Worm (Caenorhabditis elegans): ENCODE results near the gene F32D8.15.

Gene F32D8.15

DNA sequence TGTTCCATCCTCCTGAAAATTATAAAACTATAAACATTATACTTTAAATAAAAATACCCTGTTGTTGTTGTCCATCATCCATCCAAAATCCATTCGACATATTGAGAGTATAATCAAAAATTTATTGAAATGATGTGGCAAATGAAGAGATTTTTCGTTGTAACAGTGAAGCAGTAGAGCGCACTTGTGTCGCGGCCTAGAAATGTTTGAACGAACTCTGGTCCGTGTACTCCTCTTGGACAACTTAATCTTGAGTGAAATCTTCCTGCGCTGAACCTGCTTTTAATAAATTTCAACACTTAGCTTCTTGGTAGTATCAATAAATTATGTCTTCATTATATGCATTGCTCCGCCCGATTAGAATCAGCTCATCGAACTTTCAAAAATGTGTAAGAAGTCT is 9.2 kb upstream of the F32D8.15 start, which contains the start of the genes F32D8.14 and F32D8.5 (continued):
- TF ChIP-seq F44E2.7 (GFP tag; IDR thresholded peaks at IDR 0.05), result no peak
- no peak for TF ChIP-seq ama-1 (optimal IDR thresholded peaks at IDR 0.05)
- TF ChIP-seq lin-13 (GFP tag; optimal IDR thresholded peaks at IDR 0.05), result peak; percentile 79
- TF ChIP-seq rbr-2 (tag; optimal IDR thresholded peaks at IDR 0.05), result peak; percentile 54
- 0 out of 2 replicates have a peak, but pooled peaks have one; percentile 28 for TF ChIP-seq arid-1 (GFP tag; conservative IDR thresholded peaks at IDR 0.05)

- no peak for TF ChIP-seq hmg-1.1 (GFP tag; IDR thresholded peaks at IDR 0.05)
- TF ChIP-seq nhr-28 (tag; optimal IDR thresholded peaks at IDR 0.05), result no peak
- no peak for TF ChIP-seq lin-1 (GFP tag; IDR thresholded peaks at IDR 0.05)
- peak; percentile 45 for TF ChIP-seq T26A8.4 (GFP tag; IDR thresholded peaks at IDR 0.05)
- TF ChIP-seq zip-2 (tag; optimal IDR thresholded peaks at IDR 0.05), result no peak
- peak; percentile 52 for TF ChIP-seq ama-1 (optimal IDR thresholded peaks at IDR 0.05)
- TF ChIP-seq lin-38 (GFP tag; IDR thresholded peaks at IDR 0.05), result peak; percentile 28; the same call in 1 of the 2 replicates
- no peak for TF ChIP-seq hlh-30 (tag; optimal IDR thresholded peaks at IDR 0.05; ENCODE audit: insufficient read depth)
- TF ChIP-seq nhr-42 (GFP tag; IDR thresholded peaks at IDR 0.05), result 0 out of 2 replicates have a peak, but pooled peaks have one; percentile 6
- no peak for TF ChIP-seq lin-13 (GFP tag; optimal IDR thresholded peaks at IDR 0.05)
- no peak for TF ChIP-seq saeg-2 (GFP tag; IDR thresholded peaks at IDR 0.05)
- no peak for TF ChIP-seq nhr-10 (tag; optimal IDR thresholded peaks at IDR 0.05)
- no peak for TF ChIP-seq daf-8 (GFP tag; IDR thresholded peaks at IDR 0.05)
- TF ChIP-seq daf-16 (GFP tag; optimal IDR thresholded peaks at IDR 0.05), result no peak
- peak; percentile 13 for TF ChIP-seq daf-16 (tag; optimal IDR thresholded peaks at IDR 0.05)
- TF ChIP-seq dmd-9 (GFP tag; IDR thresholded peaks at IDR 0.05), result no peak
- TF ChIP-seq lsy-2 (tag; optimal IDR thresholded peaks at IDR 0.05), result peak in 1 of 2 experiments; percentile 31
- TF ChIP-seq aha-1 (tag), result peak; percentile 58
Measured at ce11 chrV:10896295-10896694, 7.6 kb upstream of the F32D8.15 start, which contains the start of gene F32D8.13. TSS of gene F32D8.13 (minus strand) at chrV:10896543.

DNA sequence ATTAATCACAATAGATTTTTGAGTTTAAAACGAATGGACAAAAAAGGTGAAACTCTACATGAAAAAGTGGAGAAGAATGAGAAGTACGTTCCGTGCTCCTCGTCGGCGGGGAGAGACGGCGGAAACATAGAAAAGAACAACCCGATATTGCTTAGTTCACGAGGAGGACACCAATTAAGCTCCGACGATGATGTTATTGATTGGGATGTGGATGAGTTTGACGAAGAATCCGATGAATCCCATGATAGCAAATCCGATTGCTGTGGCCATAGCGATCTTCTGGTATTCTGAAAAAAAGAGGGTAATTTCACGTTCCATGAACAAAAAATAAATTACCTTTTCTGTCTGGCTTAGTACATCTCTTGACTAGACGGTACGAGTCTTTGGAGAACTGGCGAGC is 7.1 kb upstream of the F32D8.15 start:
- TF ChIP-seq R02D3.7 (tag; optimal IDR thresholded peaks at IDR 0.05), result no peak
- TF ChIP-seq F44E2.7 (GFP tag; IDR thresholded peaks at IDR 0.05), result no peak
- no peak for TF ChIP-seq cey-2 (tag; optimal IDR thresholded peaks at IDR 0.05; ENCODE audit: borderline replicate concordance, insufficient read depth)
- TF ChIP-seq mxl-3 (GFP tag; optimal IDR thresholded peaks at IDR 0.05), result no peak
- TF ChIP-seq hlh-30 (tag; optimal IDR thresholded peaks at IDR 0.05; ENCODE audit: insufficient read depth), result no peak
- TF ChIP-seq sdz-12 (GFP tag; optimal IDR thresholded peaks at IDR 0.05), result no peak
- no peak for TF ChIP-seq set-16 (GFP tag; IDR thresholded peaks at IDR 0.05)
- no peak for TF ChIP-seq ctbp-1 (GFP tag; IDR thresholded peaks at IDR 0.05)
- TF ChIP-seq hif-1 (tag; optimal IDR thresholded peaks at IDR 0.05), result no peak
- TF ChIP-seq rbr-2 (tag; optimal IDR thresholded peaks at IDR 0.05), result no peak
- no peak for TF ChIP-seq egl-43 (GFP tag; IDR thresholded peaks at IDR 0.05)
- no peak for TF ChIP-seq spr-3 (GFP tag; optimal IDR thresholded peaks at IDR 0.05)

- no peak for TF ChIP-seq mdt-29 (GFP tag; IDR thresholded peaks at IDR 0.05)
- no peak for TF ChIP-seq zfp-2 (tag; optimal IDR thresholded peaks at IDR 0.05)
- no peak for TF ChIP-seq nhr-42 (GFP tag; IDR thresholded peaks at IDR 0.05)
- TF ChIP-seq hlh-11 (tag; optimal IDR thresholded peaks at IDR 0.05), result no peak
- TF ChIP-seq nhr-6 (tag; optimal IDR thresholded peaks at IDR 0.05), result no peak
- TF ChIP-seq hmg-1.1 (GFP tag; IDR thresholded peaks at IDR 0.05), result no peak
Measured at ce11 chrV:10897106-10897171, 6.9 kb upstream of the F32D8.15 start, which contains the start of gene sec-61.G. TSS of gene sec-61.G (minus strand) at chrV:10897143.

DNA sequence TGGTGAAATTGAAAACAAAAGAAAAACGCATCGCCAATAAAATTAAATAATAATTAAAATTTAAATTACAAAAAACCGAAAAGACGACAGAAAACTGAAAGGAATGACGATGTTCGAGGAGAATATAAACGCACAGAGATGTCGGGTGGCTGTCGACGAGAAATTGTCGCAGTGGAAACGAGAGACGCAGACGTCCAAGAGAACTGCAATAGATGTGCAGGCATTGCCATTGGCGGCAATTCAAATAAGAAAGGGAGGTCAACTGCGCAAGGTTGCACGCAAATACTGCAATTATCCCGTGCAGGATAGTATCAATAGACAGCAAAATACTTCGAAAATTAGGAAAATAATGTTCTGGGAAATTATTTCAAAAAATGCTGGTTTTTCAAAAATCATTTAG is 6.7 kb upstream of the F32D8.15 start:
- TF ChIP-seq F26F4.8 (GFP tag; conservative IDR thresholded peaks at IDR 0.05) (no peak), snpc-1.2 (GFP tag; IDR thresholded peaks at IDR 0.05) (no peak; the same call in 1 of the 2 replicates), unc-62 (GFP tag; optimal IDR thresholded peaks at IDR 0.05 in 1 of 2) (peak in 1 of 2 experiments; percentile 99), unc-62 (tag; optimal IDR thresholded peaks at IDR 0.05) (peak; percentile 80), ztf-7 (tag; optimal IDR thresholded peaks at IDR 0.05) (peak; percentile 92), lir-3 (tag; optimal IDR thresholded peaks at IDR 0.05) (peak; percentile 67), nhr-25 (tag; optimal IDR thresholded peaks at IDR 0.05; ENCODE audit: borderline replicate concordance, insufficient read depth) (peak; percentile 98), mxl-3 (GFP tag; optimal IDR thresholded peaks at IDR 0.05) (peak; percentile 97), snpc-4 (tag; optimal IDR thresholded peaks at IDR 0.05) (peak; percentile 8), nhr-6 (tag; optimal IDR thresholded peaks at IDR 0.05) (peak; percentile 99), ceh-82 (tag; optimal IDR thresholded peaks at IDR 0.05) (no peak), hlh-30 (tag; optimal IDR thresholded peaks at IDR 0.05; ENCODE audit: insufficient read depth) (peak; percentile 94), egl-27 (tag; optimal IDR thresholded peaks at IDR 0.05) (peak; percentile 12), lin-38 (GFP tag; IDR thresholded peaks at IDR 0.05) (peak; percentile 98), nhr-111 (GFP tag; optimal IDR thresholded peaks at IDR 0.05) (no peak), ama-1 (optimal IDR thresholded peaks at IDR 0.05) (peak; percentile 75), ztf-11 (tag; optimal IDR thresholded peaks at IDR 0.05) (peak; percentile 22)
